Worm (Caenorhabditis elegans): ENCODE measurements around the gene ptp-4A2.

ptp-4A2 gene

DNA sequence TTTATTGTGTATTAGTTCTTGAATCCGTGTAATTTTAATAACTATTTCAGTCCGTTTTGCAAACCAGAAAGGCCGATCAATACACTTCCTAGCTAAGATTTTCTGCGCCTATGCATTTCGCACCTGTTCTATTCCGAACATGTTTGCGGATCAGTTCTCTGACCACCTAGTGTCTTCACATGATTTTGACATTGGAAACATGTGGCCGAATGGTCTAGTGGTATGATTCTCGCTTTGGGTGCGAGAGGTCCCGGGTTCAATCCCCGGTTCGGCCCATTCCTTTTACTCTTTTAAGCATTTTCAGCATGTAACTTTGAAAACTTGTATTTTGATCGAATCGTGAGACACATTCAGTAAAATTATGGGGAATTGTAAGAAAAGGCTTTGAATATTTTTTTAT lies 26.2 kb upstream of the ptp-4A2 start (continued):
- TF ChIP-seq T26A8.4 (GFP tag; IDR thresholded peaks at IDR 0.05) (peak; percentile 18), Y48G9A.11 (GFP tag; IDR thresholded peaks at IDR 0.05) (peak; percentile 51), lsy-2 (tag; optimal IDR thresholded peaks at IDR 0.05) (no peak), lin-39 (tag; optimal IDR thresholded peaks at IDR 0.05) (no peak), tag-97 (GFP tag; IDR thresholded peaks at IDR 0.05) (no peak), vab-7 (GFP tag; IDR thresholded peaks at IDR 0.05) (peak; percentile 41; the same call in 1 of the 2 replicates), Y75B8A.6 (GFP tag; IDR thresholded peaks at IDR 0.05) (peak; percentile 81), dmd-8 (GFP tag; IDR thresholded peaks at IDR 0.05) (peak; percentile 94), ztf-7 (tag; optimal IDR thresholded peaks at IDR 0.05) (no peak), tra-1 (GFP tag; IDR thresholded peaks at IDR 0.05) (peak; percentile 68), lin-38 (GFP tag; IDR thresholded peaks at IDR 0.05) (peak; percentile 68), F10B5.3 (tag; optimal IDR thresholded peaks at IDR 0.05) (no peak), hif-1 (tag; optimal IDR thresholded peaks at IDR 0.05) (no peak), lin-29 (GFP tag; IDR thresholded peaks at IDR 0.05) (0 out of 2 replicates have a peak, but pooled peaks have one; percentile 53), php-3 (GFP tag; IDR thresholded peaks at IDR 0.05) (peak; percentile 61), ceh-20 (GFP tag; IDR thresholded peaks at IDR 0.05) (0 out of 2 replicates have a peak, but pooled peaks have one; percentile 52), mes-2 (tag; optimal IDR thresholded peaks at IDR 0.05; ENCODE audit: poor library complexity, severe bottlenecking) (peak; percentile 72), T20F7.1 (GFP tag; optimal IDR thresholded peaks at IDR 0.05) (no peak), saeg-2 (GFP tag; IDR thresholded peaks at IDR 0.05) (0 out of 2 replicates have a peak, but pooled peaks have one; percentile 33), ces-1 (GFP tag; optimal IDR thresholded peaks at IDR 0.05) (no peak), madf-5 (GFP tag; IDR thresholded peaks at IDR 0.05) (peak; percentile 66 to 71; a peak in 1 of 4 replicates), lim-7 (GFP tag; IDR thresholded peaks at IDR 0.05) (peak; percentile 82), hlh-11 (tag; optimal IDR thresholded peaks at IDR 0.05) (no peak), daf-8 (GFP tag; IDR thresholded peaks at IDR 0.05) (no peak), nhr-10 (tag; optimal IDR thresholded peaks at IDR 0.05) (no peak)

DNA sequence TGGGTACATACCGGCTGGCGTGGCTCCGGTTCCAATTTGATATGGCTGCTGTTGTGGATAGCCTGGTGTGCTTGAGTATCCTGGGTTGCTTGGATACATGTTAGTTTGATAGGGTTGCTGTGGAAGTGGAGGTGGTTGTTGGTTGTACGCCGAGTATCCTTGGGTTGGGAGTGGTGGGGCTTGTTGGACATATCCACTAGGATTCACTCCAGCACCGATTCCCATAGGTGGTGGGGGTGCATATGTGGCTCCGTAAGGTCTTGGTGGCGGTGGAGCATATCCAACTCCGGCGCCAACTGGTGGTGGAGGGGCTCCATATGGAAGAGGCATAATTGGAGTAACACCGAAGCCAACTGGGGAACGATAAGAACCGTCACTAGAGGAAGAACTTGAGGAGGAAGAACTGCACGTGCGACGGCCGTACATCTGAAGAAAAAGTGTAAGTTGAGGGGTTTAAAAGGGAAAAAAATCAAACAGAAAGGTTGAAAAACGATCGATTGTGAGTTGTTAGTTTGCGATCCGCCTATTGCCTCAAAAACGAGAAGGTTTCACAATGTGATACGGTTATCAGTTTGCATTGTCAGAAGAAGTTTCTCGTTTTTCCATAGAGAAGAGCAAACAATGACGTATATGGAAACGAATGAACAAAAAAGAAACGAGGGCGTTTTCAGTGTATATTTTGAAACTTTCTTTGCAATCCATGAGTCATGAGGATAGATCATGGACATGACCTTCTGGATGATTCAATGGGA lies 25.3 kb upstream of the ptp-4A2 start, which contains the start of gene C16B8.3:
TSS of gene C16B8.3 (minus strand) at position 426 of the 752 bp plus-strand sequence.
- TF ChIP-seq lin-38 (GFP tag; IDR thresholded peaks at IDR 0.05), result no peak
- peak; percentile 71 for TF ChIP-seq hlh-11 (tag; optimal IDR thresholded peaks at IDR 0.05)
- peak; percentile 62; the same call in 1 of the 2 replicates for TF ChIP-seq egl-43 (GFP tag; IDR thresholded peaks at IDR 0.05)
- peak; percentile 46 for TF ChIP-seq ama-1 (optimal IDR thresholded peaks at IDR 0.05)
- no peak for TF ChIP-seq madf-9 (GFP tag; conservative IDR thresholded peaks at IDR 0.05)
- TF ChIP-seq dmd-9 (GFP tag; IDR thresholded peaks at IDR 0.05), result no peak
- no peak for TF ChIP-seq zag-1 (tag; optimal IDR thresholded peaks at IDR 0.05)
- TF ChIP-seq aha-1 (tag), result peak; percentile 48
- TF ChIP-seq nhr-28 (tag; optimal IDR thresholded peaks at IDR 0.05), result peak; percentile 66
- no peak for TF ChIP-seq nhr-41 (GFP tag; IDR thresholded peaks at IDR 0.05)
- no peak for TF ChIP-seq zfp-3 (GFP tag; conservative IDR thresholded peaks at IDR 0.05)
- TF ChIP-seq hmg-1.1 (GFP tag; IDR thresholded peaks at IDR 0.05), result no peak
- TF ChIP-seq F49E8.2 (tag; optimal IDR thresholded peaks at IDR 0.05; ENCODE audit: borderline replicate concordance), result no peak
- no peak for TF ChIP-seq unc-130 (GFP tag; optimal IDR thresholded peaks at IDR 0.05)
- no peak for TF ChIP-seq rbr-2 (tag; optimal IDR thresholded peaks at IDR 0.05)
- no peak for TF ChIP-seq php-3 (GFP tag; IDR thresholded peaks at IDR 0.05)
- TF ChIP-seq nhr-25 (tag; optimal IDR thresholded peaks at IDR 0.05; ENCODE audit: borderline replicate concordance, insufficient read depth), result no peak
- no peak for TF ChIP-seq fkh-10 (GFP tag; optimal IDR thresholded peaks at IDR 0.05)
- no peak for TF ChIP-seq unc-62 (GFP tag; optimal IDR thresholded peaks at IDR 0.05 in 1 of 2)
- TF ChIP-seq unc-62 (tag; optimal IDR thresholded peaks at IDR 0.05), result no peak
- no peak for TF ChIP-seq F26F4.8 (GFP tag; conservative IDR thresholded peaks at IDR 0.05)
- TF ChIP-seq mdl-1 (tag; optimal IDR thresholded peaks at IDR 0.05), result peak in 1 of 2 experiments; percentile 66
- TF ChIP-seq ctbp-1 (GFP tag; IDR thresholded peaks at IDR 0.05), result no peak
- peak; percentile 39 for TF ChIP-seq mep-1 (tag; optimal IDR thresholded peaks at IDR 0.05)
- TF ChIP-seq daf-19 (GFP tag; conservative IDR thresholded peaks at IDR 0.05), result no peak
- TF ChIP-seq dpl-1 (GFP tag; optimal IDR thresholded peaks at IDR 0.05), result no peak
- peak; percentile 37 for TF ChIP-seq nhr-48 (tag; optimal IDR thresholded peaks at IDR 0.05)
- no peak for TF ChIP-seq nhr-237 (tag; optimal IDR thresholded peaks at IDR 0.05)

All from whole organism, L4 larva.